Worm (Caenorhabditis elegans) whole organism, L3 larva: Measurements from ENCODE around the gene tnc-2.

Experiments used
- aly-2 ChIP-seq: fragments of 150-350 bp; optimal IDR thresholded peaks from 2 replicates; lab custom pipeline; 2014; ENCODE audit warnings: missing biosample characterization, missing genetic modification characterization
- ama-1 ChIP-seq: fragments of 150-350 bp; optimal IDR thresholded peaks from 2 replicates; lab custom pipeline; 2018
- ceh-82 ChIP-seq: fragments of 150-350 bp; optimal IDR thresholded peaks from 2 replicates; lab custom pipeline; 2014; ENCODE audit warnings: missing biosample characterization, missing genetic modification characterization
- fos-1 ChIP-seq: fragments of 150-350 bp; optimal IDR thresholded peaks from 2 replicates; lab custom pipeline; 2014; ENCODE audit warnings: missing biosample characterization, missing genetic modification characterization
- hmg-11 ChIP-seq: sonication (generic microtip); optimal IDR thresholded peaks from 2 replicates; lab custom pipeline; 2016; ENCODE audit warnings: missing genetic modification characterization, missing compliant biosample characterization
- jun-1 ChIP-seq: fragments of 150-350 bp; optimal IDR thresholded peaks from 2 replicates; lab custom pipeline; 2014; ENCODE audit warnings: missing biosample characterization, missing genetic modification reagents, missing genetic modification characterization
- nhr-25 ChIP-seq: sonication (generic microtip); optimal IDR thresholded peaks from 2 replicates; lab custom pipeline; 2017; ENCODE audit warnings: missing biosample characterization, missing genetic modification characterization
- nhr-28 ChIP-seq: fragments of 150-350 bp; optimal IDR thresholded peaks from 2 replicates; lab custom pipeline; 2014; ENCODE audit warnings: missing biosample characterization, missing genetic modification characterization
- unc-62 ChIP-seq: fragments of 150-350 bp; sonication (generic microtip); optimal IDR thresholded peaks from 4 replicates; lab custom pipeline; 2014; ENCODE audit warnings: missing biosample characterization, missing genetic modification reagents, missing genetic modification characterization
- zag-1 ChIP-seq: fragments of 150-350 bp; optimal IDR thresholded peaks from 2 replicates; lab custom pipeline; 2014; ENCODE audit warnings: missing biosample characterization, missing genetic modification characterization

DNA sequence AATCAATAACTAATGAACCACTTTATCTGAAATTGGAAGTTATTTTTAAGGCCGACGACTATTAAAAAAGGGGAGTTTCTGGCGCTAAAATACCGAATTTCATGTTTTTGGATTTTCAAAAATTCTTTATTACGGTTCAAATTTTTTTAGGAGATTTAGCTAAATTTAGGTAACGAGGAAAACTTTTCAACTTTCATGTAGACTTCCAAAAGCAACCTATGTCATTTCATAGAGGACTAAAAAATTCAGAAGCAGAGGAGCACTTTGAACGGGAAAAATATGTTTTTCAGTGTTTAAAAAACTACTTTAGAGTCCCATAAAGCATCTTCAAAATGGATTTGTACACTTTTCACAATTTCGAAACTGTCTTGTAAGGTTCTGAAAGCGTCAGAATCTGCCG lies 46.7 kb downstream of the tnc-2 start:
- TF ChIP-seq nhr-25 (tag; lab: Kevin White, UChicago), result no peak
- TF ChIP-seq unc-62, result no peak
- no peak for TF ChIP-seq zag-1 (tag; lab: Kevin White, UChicago)
- TF ChIP-seq aly-2 (tag; lab: Kevin White, UChicago), result no peak
- TF ChIP-seq ama-1, result no peak
- no peak for TF ChIP-seq fos-1 (tag; lab: Kevin White, UChicago)
- no peak for TF ChIP-seq ceh-82
- TF ChIP-seq jun-1 (tag; lab: Kevin White, UChicago), result no peak
- no peak for TF ChIP-seq nhr-28 (tag; lab: Kevin White, UChicago)
- TF ChIP-seq hmg-11, result no peak
